Worm (Caenorhabditis elegans): ENCODE measurements around the gene Y73F8A.22.

ce11 chrIV:15399977-15400376 is 41.2 kb downstream of the Y73F8A.22 start, which contains the start of gene nhr-5:
- TF ChIP-seq lin-11 (tag; optimal IDR thresholded peaks at IDR 0.05) (no peak), mdl-1 (tag; optimal IDR thresholded peaks at IDR 0.05) (no peak), nhr-77 (tag; optimal IDR thresholded peaks at IDR 0.05) (no peak), ama-1 (optimal IDR thresholded peaks at IDR 0.05) (no peak)

Measured in whole organism, L2 larva.